Fruit fly (Drosophila melanogaster): ENCODE results near the gene spoon.

spoon gene

dm6 chrX:5421407-5422250, 962 bp upstream of the spoon start, which contains the start of gene Usp16-45 (continued):
- peak; percentile 57 for TF ChIP-seq CG9797 (GFP tag; optimal IDR thresholded peaks at IDR 0.05)
- TF ChIP-seq CG3995 (GFP tag; optimal IDR thresholded peaks at IDR 0.05), result peak; percentile 75
- peak; percentile 48 for TF ChIP-seq CG9437 (GFP tag; optimal IDR thresholded peaks at IDR 0.05)
- TF ChIP-seq CG16813 (GFP tag; IDR thresholded peaks at IDR 0.05; ENCODE audit: partially characterized antibody), result peak; percentile 41; the same call in 1 of the 3 replicates
- TF ChIP-seq Ets65A (GFP tag), result no peak
- TF ChIP-seq Bgb (GFP tag; IDR thresholded peaks at IDR 0.05; ENCODE audit: partially characterized antibody), result peak; percentile 25; the same call in 1 of the 2 replicates
- peak; percentile 17 for TF ChIP-seq cwo (GFP tag; optimal IDR thresholded peaks at IDR 0.05)
- TF ChIP-seq scrt (GFP tag; optimal IDR thresholded peaks at IDR 0.05), result peak; percentile 41
- TF ChIP-seq Sry-δ (GFP tag; optimal IDR thresholded peaks at IDR 0.05), result peak; percentile 30
- TF ChIP-seq Pdp1 (GFP tag; optimal IDR thresholded peaks at IDR 0.05), result peak in 1 of 2 experiments; percentile 2
- TF ChIP-seq Nf-YC (tag; optimal IDR thresholded peaks at IDR 0.05), result peak; percentile 40
- peak; percentile 5 for TF ChIP-seq CG13624 (GFP tag; optimal IDR thresholded peaks at IDR 0.05)
- no peak for TF ChIP-seq CG7786 (GFP tag; optimal IDR thresholded peaks at IDR 0.05)
- TF ChIP-seq CG4282 (GFP tag; optimal IDR thresholded peaks at IDR 0.05), result no peak
- peak; percentile 39; the same call in 1 of the 2 replicates for TF ChIP-seq unc-4 (GFP tag; IDR thresholded peaks at IDR 0.05; ENCODE audit: partially characterized antibody)
- TF ChIP-seq mld (GFP tag; IDR thresholded peaks at IDR 0.05; ENCODE audit: partially characterized antibody), result no peak
- TF ChIP-seq CG17385 (GFP tag; optimal IDR thresholded peaks at IDR 0.05), result peak; percentile 47
- peak; percentile 34 for TF ChIP-seq CG15514 (GFP tag; optimal IDR thresholded peaks at IDR 0.05)
- TF ChIP-seq MBD-R2 (GFP tag; IDR thresholded peaks at IDR 0.05), result 0 out of 2 replicates have a peak, but pooled peaks have one; percentile 14
- TF ChIP-seq Sin3A (optimal IDR thresholded peaks at IDR 0.05), result peak; percentile 13

dm6 chrX:5419905-5420567, 631 bp downstream of the spoon start:
- peak; percentile 5; the same call in 1 of the 2 replicates for TF ChIP-seq CG14014 (GFP tag; IDR thresholded peaks at IDR 0.05)
- TF ChIP-seq zen (tag; optimal IDR thresholded peaks at IDR 0.05), result no peak
- 0 out of 2 replicates have a peak, but pooled peaks have one; percentile 2 for TF ChIP-seq Adf1 (GFP tag; IDR thresholded peaks at IDR 0.05)
- TF ChIP-seq HmgZ (tag; optimal IDR thresholded peaks at IDR 0.05), result no peak
- no peak for TF ChIP-seq shn (GFP tag; optimal IDR thresholded peaks at IDR 0.05)
- peak; percentile 81 for TF ChIP-seq cg (GFP tag; optimal IDR thresholded peaks at IDR 0.05)
- TF ChIP-seq chm (GFP tag; IDR thresholded peaks at IDR 0.05), result no peak
- TF ChIP-seq CG34224 (GFP tag; IDR thresholded peaks at IDR 0.05; ENCODE audit: partially characterized antibody), result no peak
- no peak for TF ChIP-seq CG31441 (GFP tag; IDR thresholded peaks at IDR 0.05)
- TF ChIP-seq CG9817 (tag; optimal IDR thresholded peaks at IDR 0.05), result no peak
- TF ChIP-seq ci (GFP tag; IDR thresholded peaks at IDR 0.05), result no peak
- no peak for TF ChIP-seq Bdp1 (GFP tag; optimal IDR thresholded peaks at IDR 0.05)
- TF ChIP-seq pho (GFP tag; optimal IDR thresholded peaks at IDR 0.05), result no peak
- no peak for TF ChIP-seq hb (GFP tag; IDR thresholded peaks at IDR 0.05; ENCODE audit: partially characterized antibody)
- no peak for TF ChIP-seq CG6683 (GFP tag; optimal IDR thresholded peaks at IDR 0.05)
- TF ChIP-seq YL-1 (GFP tag; optimal IDR thresholded peaks at IDR 0.05), result peak; percentile 56
- TF ChIP-seq bigmax (GFP tag; optimal IDR thresholded peaks at IDR 0.05), result peak; percentile 90
- no peak for TF ChIP-seq Spps (tag; optimal IDR thresholded peaks at IDR 0.05)
- TF ChIP-seq bcd (GFP tag; optimal IDR thresholded peaks at IDR 0.05), result no peak
- no peak for TF ChIP-seq grau (tag; optimal IDR thresholded peaks at IDR 0.05)
- TF ChIP-seq CG34422 (GFP tag; IDR thresholded peaks at IDR 0.05), result peak; percentile 55; the same call in 1 of the 3 replicates
- TF ChIP-seq cad (GFP tag; optimal IDR thresholded peaks at IDR 0.05), result no peak
- peak; percentile 64 for TF ChIP-seq sens (GFP tag)
- TF ChIP-seq twi (tag; optimal IDR thresholded peaks at IDR 0.05), result peak; percentile 27
- TF ChIP-seq cwo (GFP tag; optimal IDR thresholded peaks at IDR 0.05), result no peak
- TF ChIP-seq CG4360 (GFP tag; IDR thresholded peaks at IDR 0.05), result peak; percentile 60
- TF ChIP-seq sqz (GFP tag; optimal IDR thresholded peaks at IDR 0.05), result no peak
- peak; percentile 63 for TF ChIP-seq Med (GFP tag)
- peak in 1 of 2 experiments; percentile 96 for TF ChIP-seq Pdp1 (GFP tag; optimal IDR thresholded peaks at IDR 0.05)
